Fruit fly (Drosophila melanogaster): ENCODE results near the gene CG33332.

CG33332 gene

dm6 chr3R:14893791-14894782, 7.8 kb downstream of the CG33332 start, which contains the start of gene Dph2:
Gene Dph2, minus strand, starts transcription at chr3R:14893954.
- TF ChIP-seq CG7045 (GFP tag; optimal IDR thresholded peaks at IDR 0.05) (peak; percentile 71), Crg-1 (GFP tag; optimal IDR thresholded peaks at IDR 0.05) (no peak), Hr96 (GFP tag; optimal IDR thresholded peaks at IDR 0.05) (no peak), CG33017 (tag; optimal IDR thresholded peaks at IDR 0.05) (peak; percentile 88), bab1 (GFP tag; optimal IDR thresholded peaks at IDR 0.05) (peak; percentile 40), cic (GFP tag; optimal IDR thresholded peaks at IDR 0.05) (no peak), ovo (GFP tag; optimal IDR thresholded peaks at IDR 0.05) (no peak), tj (GFP tag; optimal IDR thresholded peaks at IDR 0.05) (peak; percentile 82), Clk (GFP tag; optimal IDR thresholded peaks at IDR 0.05) (no peak), Mnt (GFP tag; optimal IDR thresholded peaks at IDR 0.05) (peak; percentile 46), CG5204 (GFP tag; optimal IDR thresholded peaks at IDR 0.05) (no peak), CG1620 (GFP tag; optimal IDR thresholded peaks at IDR 0.05) (peak; percentile 42), CG11617 (GFP tag; optimal IDR thresholded peaks at IDR 0.05) (peak; percentile 53), cnc (optimal IDR thresholded peaks at IDR 0.05) (no peak), CG12768 (GFP tag; optimal IDR thresholded peaks at IDR 0.05) (no peak), kay (GFP tag; ENCODE audit: borderline replicate concordance) (no peak), CG7101 (tag; optimal IDR thresholded peaks at IDR 0.05) (peak; percentile 89), pad (GFP tag; optimal IDR thresholded peaks at IDR 0.05) (no peak), toe (GFP tag; optimal IDR thresholded peaks at IDR 0.05) (no peak), CG14711 (tag; optimal IDR thresholded peaks at IDR 0.05) (peak; percentile 81)

dm6 chr3R:14894783-14894883, 8.4 kb downstream of the CG33332 start, which contains the start of gene CG14860:
Gene CG14860, plus strand, starts transcription at chr3R:14894784.
- TF ChIP-seq ovo (GFP tag; optimal IDR thresholded peaks at IDR 0.05) (no peak), Crg-1 (GFP tag; optimal IDR thresholded peaks at IDR 0.05) (no peak)

- peak; percentile 63 for TF ChIP-seq ovo (GFP tag; optimal IDR thresholded peaks at IDR 0.05)
- peak; percentile 86 for TF ChIP-seq CG7101 (tag; optimal IDR thresholded peaks at IDR 0.05)
- TF ChIP-seq Hr96 (GFP tag; optimal IDR thresholded peaks at IDR 0.05) = no peak
- no peak for TF ChIP-seq Clk (GFP tag; optimal IDR thresholded peaks at IDR 0.05)
- no peak for TF ChIP-seq kay (GFP tag; ENCODE audit: borderline replicate concordance)
- TF ChIP-seq tj (GFP tag; optimal IDR thresholded peaks at IDR 0.05) = no peak
- TF ChIP-seq CG33017 (tag; optimal IDR thresholded peaks at IDR 0.05) = peak; percentile 74
- peak; percentile 79 for TF ChIP-seq Mnt (GFP tag; optimal IDR thresholded peaks at IDR 0.05)
- TF ChIP-seq bab1 (GFP tag; optimal IDR thresholded peaks at IDR 0.05) = no peak
- peak; percentile 23 for TF ChIP-seq cic (GFP tag; optimal IDR thresholded peaks at IDR 0.05)
- TF ChIP-seq pad (GFP tag; optimal IDR thresholded peaks at IDR 0.05) = no peak
- no peak for TF ChIP-seq CG5204 (GFP tag; optimal IDR thresholded peaks at IDR 0.05)
- TF ChIP-seq CG12768 (GFP tag; optimal IDR thresholded peaks at IDR 0.05) = peak; percentile 37
- TF ChIP-seq Crg-1 (GFP tag; optimal IDR thresholded peaks at IDR 0.05) = peak; percentile 5
- peak; percentile 59 for TF ChIP-seq CG14711 (tag; optimal IDR thresholded peaks at IDR 0.05)
- TF ChIP-seq CG7045 (GFP tag; optimal IDR thresholded peaks at IDR 0.05) = peak; percentile 66
- TF ChIP-seq CG1620 (GFP tag; optimal IDR thresholded peaks at IDR 0.05) = peak; percentile 54
Observed at dm6 chr3R:14898280-14898756, 12.1 kb downstream of the CG33332 start, which contains the start of the genes Nup93-2 and CG3817. Gene Nup93-2, minus strand, starts transcription at chr3R:14898372. Gene CG3817, plus strand, starts transcription at chr3R:14898739.

- TF ChIP-seq CG11617 (GFP tag; optimal IDR thresholded peaks at IDR 0.05) = no peak
- TF ChIP-seq CG33017 (tag; optimal IDR thresholded peaks at IDR 0.05) = no peak
- no peak for TF ChIP-seq CG14711 (tag; optimal IDR thresholded peaks at IDR 0.05)
- TF ChIP-seq ovo (GFP tag; optimal IDR thresholded peaks at IDR 0.05) = no peak
- TF ChIP-seq bab1 (GFP tag; optimal IDR thresholded peaks at IDR 0.05) = no peak
- no peak for TF ChIP-seq cic (GFP tag; optimal IDR thresholded peaks at IDR 0.05)
- TF ChIP-seq CG7101 (tag; optimal IDR thresholded peaks at IDR 0.05) = no peak
- TF ChIP-seq CG1620 (GFP tag; optimal IDR thresholded peaks at IDR 0.05) = no peak
- TF ChIP-seq cnc (optimal IDR thresholded peaks at IDR 0.05) = no peak
Observed at dm6 chr3R:14900177-14900576, 13.9 kb downstream of the CG33332 start, which contains the start of gene VhaPPA1-2. Gene VhaPPA1-2, minus strand, starts transcription at chr3R:14900277.

- TF ChIP-seq Hr96 (GFP tag; optimal IDR thresholded peaks at IDR 0.05) = no peak
- TF ChIP-seq CG14711 (tag; optimal IDR thresholded peaks at IDR 0.05) = peak; percentile 82
- TF ChIP-seq CG7101 (tag; optimal IDR thresholded peaks at IDR 0.05) = peak; percentile 28
- TF ChIP-seq cic (GFP tag; optimal IDR thresholded peaks at IDR 0.05) = no peak
- TF ChIP-seq CG33017 (tag; optimal IDR thresholded peaks at IDR 0.05) = no peak
- no peak for TF ChIP-seq kay (GFP tag; ENCODE audit: borderline replicate concordance)
- no peak for TF ChIP-seq toe (GFP tag; optimal IDR thresholded peaks at IDR 0.05)
- TF ChIP-seq CG7045 (GFP tag; optimal IDR thresholded peaks at IDR 0.05) = no peak
- peak; percentile 73 for TF ChIP-seq bab1 (GFP tag; optimal IDR thresholded peaks at IDR 0.05)
- no peak for TF ChIP-seq cnc (optimal IDR thresholded peaks at IDR 0.05)
- no peak for TF ChIP-seq Clk (GFP tag; optimal IDR thresholded peaks at IDR 0.05)
- no peak for TF ChIP-seq Crg-1 (GFP tag; optimal IDR thresholded peaks at IDR 0.05)
- peak; percentile 10 for TF ChIP-seq CG11617 (GFP tag; optimal IDR thresholded peaks at IDR 0.05)
- TF ChIP-seq pad (GFP tag; optimal IDR thresholded peaks at IDR 0.05) = peak; percentile 40
- no peak for TF ChIP-seq CG1620 (GFP tag; optimal IDR thresholded peaks at IDR 0.05)
- peak; percentile 18 for TF ChIP-seq Mnt (GFP tag; optimal IDR thresholded peaks at IDR 0.05)
- peak; percentile 81 for TF ChIP-seq ovo (GFP tag; optimal IDR thresholded peaks at IDR 0.05)
- TF ChIP-seq CG5204 (GFP tag; optimal IDR thresholded peaks at IDR 0.05) = no peak
- TF ChIP-seq CG12768 (GFP tag; optimal IDR thresholded peaks at IDR 0.05) = no peak
- TF ChIP-seq tj (GFP tag; optimal IDR thresholded peaks at IDR 0.05) = peak; percentile 99
Observed at dm6 chr3R:14901408-14902352, 15.4 kb downstream of the CG33332 start, which contains the start of gene RpS5b. Gene RpS5b, minus strand, starts transcription at chr3R:14901563.
